Worm (Caenorhabditis elegans) whole organism, young adult: ENCODE data around the gene Y51H4A.938.
A peak's percentile ranks its signal among the peaks of the same experiment; 100 is the strongest.

Experiments
- B0035.1 ChIP-seq: sonication (generic microtip); optimal IDR thresholded peaks from 2 replicates; lab custom pipeline; 2016; ENCODE audit warnings: missing genetic modification characterization, mild to moderate bottlenecking, missing compliant biosample characterization, missing genotype, missing genetic modification reagents
- C17E4.6 ChIP-seq: fragments of 200-800 bp; sonication (Bioruptor generic); IDR thresholded peaks from 2 replicates; pipeline ENCODE4 v1.3.6; 2022; ENCODE audit warnings: missing genetic modification reagents, missing genetic modification characterization, missing compliant biosample characterization
- D2030.7 ChIP-seq: fragments of 200-800 bp; sonication (Bioruptor generic); IDR thresholded peaks from 2 replicates; pipeline ENCODE4 v1.3.6; 2022; ENCODE audit warnings: missing genetic modification reagents, missing genetic modification characterization, missing compliant biosample characterization
- F22D6.2 ChIP-seq: sonication (generic microtip); optimal IDR thresholded peaks from 2 replicates; lab custom pipeline; 2016; ENCODE audit warnings: mild to moderate bottlenecking, missing genetic modification characterization, missing compliant biosample characterization
- F33H1.4 ChIP-seq: fragments of 200-800 bp; sonication (Bioruptor generic); IDR thresholded peaks from 2 replicates; pipeline ENCODE4 v1.3.6; 2022; ENCODE audit warnings: missing genetic modification reagents, missing genetic modification characterization, missing compliant biosample characterization
- F39B2.1 ChIP-seq: fragments of 200-800 bp; sonication (Bioruptor generic); IDR thresholded peaks from 2 replicates; pipeline ENCODE4 v1.3.6; 2022; ENCODE audit warnings: missing genetic modification reagents, missing genetic modification characterization, missing compliant biosample characterization
- F57C9.4 ChIP-seq: sonication (generic microtip); optimal IDR thresholded peaks from 2 replicates; lab custom pipeline; 2017; ENCODE audit warnings: mild to moderate bottlenecking, missing genetic modification characterization, missing compliant biosample characterization
- T26A5.8 ChIP-seq: sonication (generic microtip); optimal IDR thresholded peaks from 2 replicates; lab custom pipeline; 2016; ENCODE audit warnings: missing genetic modification characterization, missing compliant biosample characterization
- Y53F4B.3 ChIP-seq: fragments of 200-800 bp; sonication (Bioruptor generic); IDR thresholded peaks from 2 replicates; pipeline ENCODE4 v1.3.6; 2022; ENCODE audit warnings: missing genetic modification reagents, missing genetic modification characterization, missing compliant biosample characterization
- Y79H2A.3 ChIP-seq: fragments of 200-800 bp; sonication (Bioruptor generic); conservative IDR thresholded peaks from 2 replicates; pipeline ENCODE4 v1.3.6; 2022; ENCODE audit warnings: missing genetic modification reagents, missing genetic modification characterization, missing compliant biosample characterization
- ZK185.1 ChIP-seq: sonication (generic microtip); optimal IDR thresholded peaks from 2 replicates; lab custom pipeline; 2016; ENCODE audit warnings: mild to moderate bottlenecking, missing genetic modification characterization, missing compliant biosample characterization; ENCODE audit not compliant: poor library complexity, severe bottlenecking
- akir-1 ChIP-seq: fragments of 200-800 bp; sonication (Bioruptor generic); optimal IDR thresholded peaks from 2 replicates; lab custom pipeline; 2018; ENCODE audit warnings: mild to moderate bottlenecking, missing genetic modification characterization, moderate library complexity, missing compliant biosample characterization
- atf-7 ChIP-seq: sonication (generic microtip); optimal IDR thresholded peaks from 2 replicates; lab custom pipeline; 2017; ENCODE audit warnings: mild to moderate bottlenecking, missing genetic modification characterization, missing compliant biosample characterization
- athp-1 ChIP-seq: sonication (generic microtip); optimal IDR thresholded peaks from 2 replicates; lab custom pipeline; 2017; ENCODE audit warnings: mild to moderate bottlenecking, missing genetic modification characterization, missing compliant biosample characterization
- attf-5 ChIP-seq: fragments of 200-800 bp; sonication (Bioruptor generic); optimal IDR thresholded peaks from 2 replicates; lab custom pipeline; 2018; ENCODE audit warnings: mild to moderate bottlenecking, missing genetic modification characterization, missing compliant biosample characterization
- attf-6 ChIP-seq: fragments of 200-800 bp; sonication (Bioruptor generic); IDR thresholded peaks from 2 replicates; pipeline ENCODE4 v1.3.6; 2022; ENCODE audit warnings: missing genetic modification reagents, missing genetic modification characterization, missing compliant biosample characterization
- bed-2 ChIP-seq: fragments of 200-800 bp; sonication (Bioruptor generic); IDR thresholded peaks from 2 replicates; pipeline ENCODE4 v1.3.6; 2022; ENCODE audit warnings: missing genetic modification reagents, missing genetic modification characterization, missing compliant biosample characterization
- cebp-1 ChIP-seq, 2 experiments: fragments of 200-800 bp in 1 of 2; sonication (Bioruptor generic) in 1 of 2; sonication (generic microtip) in 1 of 2; IDR thresholded peaks in 1 of 2; optimal IDR thresholded peaks in 1 of 2; 2 replicates each; pipeline versions ENCODE4 v1.3.6 to Lab custom; 2017 to 2022; ENCODE audit warnings: missing compliant biosample characterization in 2 of 2, missing genetic modification characterization in 2 of 2, mild to moderate bottlenecking in 1 of 2, missing genetic modification reagents in 1 of 2, moderate library complexity in 1 of 2
- ceh-100 ChIP-seq: fragments of 200-800 bp; sonication (Bioruptor generic); IDR thresholded peaks from 2 replicates; pipeline ENCODE4 v1.3.6; 2022; ENCODE audit warnings: missing genetic modification reagents, missing genetic modification characterization, missing compliant biosample characterization
- ceh-79 ChIP-seq: sonication (generic microtip); optimal IDR thresholded peaks from 2 replicates; lab custom pipeline; 2017; ENCODE audit warnings: mild to moderate bottlenecking, missing genetic modification characterization, missing compliant biosample characterization
- chd-7 ChIP-seq: sonication (generic microtip); optimal IDR thresholded peaks from 2 replicates; lab custom pipeline; 2016; ENCODE audit warnings: mild to moderate bottlenecking, missing genetic modification characterization, moderate library complexity, missing compliant biosample characterization
- hlh-26 ChIP-seq: fragments of 200-800 bp; sonication (Bioruptor generic); conservative IDR thresholded peaks from 2 replicates; pipeline ENCODE4 v1.3.6; 2022; ENCODE audit warnings: missing genetic modification reagents, missing genetic modification characterization, missing compliant biosample characterization
- hmg-20 ChIP-seq: fragments of 200-800 bp; sonication (Bioruptor generic); IDR thresholded peaks from 2 replicates; pipeline ENCODE4 v1.3.6; 2022; ENCODE audit warnings: missing genetic modification reagents, missing genetic modification characterization, missing compliant biosample characterization
- hrde-1 ChIP-seq: sonication (generic microtip); optimal IDR thresholded peaks from 2 replicates; lab custom pipeline; 2016; ENCODE audit warnings: missing genetic modification characterization, mild to moderate bottlenecking, missing compliant biosample characterization, moderate library complexity, missing genotype, missing genetic modification reagents, borderline replicate concordance
- lag-1 ChIP-seq: fragments of 200-800 bp; sonication (Bioruptor generic); IDR thresholded peaks from 2 replicates; pipeline ENCODE4 v1.3.6; 2022; ENCODE audit warnings: missing genetic modification reagents, missing genetic modification characterization, missing compliant biosample characterization
- let-607 ChIP-seq, 2 experiments: fragments of 200-800 bp in 1 of 2; sonication (Bioruptor generic) in 1 of 2; sonication (generic microtip) in 1 of 2; optimal IDR thresholded peaks; 2 replicates each; lab custom pipeline; 2016 to 2018; ENCODE audit warnings: mild to moderate bottlenecking in 2 of 2, missing compliant biosample characterization in 2 of 2, missing genetic modification characterization in 2 of 2, moderate library complexity in 2 of 2, missing genotype in 1 of 2
- lin-26 ChIP-seq: fragments of 200-800 bp; sonication (Bioruptor generic); IDR thresholded peaks from 2 replicates; pipeline ENCODE4 v1.3.6; 2022; ENCODE audit warnings: missing genetic modification reagents, missing genetic modification characterization, missing compliant biosample characterization
- lin-35 ChIP-seq, 3 experiments: fragments of 150-350 bp in 2 of 3; sonication (generic microtip) in 1 of 3; optimal IDR thresholded peaks; 2 replicates each; lab custom pipeline; 2014 to 2018; ENCODE audit warnings: missing biosample characterization in 3 of 3, missing genetic modification characterization in 3 of 3, missing genetic modification reagents in 3 of 3
- lin-40 ChIP-seq: sonication (generic microtip); optimal IDR thresholded peaks from 2 replicates; lab custom pipeline; 2016; ENCODE audit warnings: missing genetic modification characterization, mild to moderate bottlenecking, missing compliant biosample characterization, missing genotype, missing genetic modification reagents
- mcd-1 ChIP-seq: fragments of 200-800 bp; sonication (Bioruptor generic); IDR thresholded peaks from 2 replicates; pipeline ENCODE4 v1.3.6; 2022; ENCODE audit warnings: missing genetic modification reagents, missing genetic modification characterization, missing compliant biosample characterization
- mes-4 ChIP-seq: sonication (generic microtip); optimal IDR thresholded peaks from 2 replicates; lab custom pipeline; 2016; ENCODE audit warnings: missing genotype, missing genetic modification characterization, missing compliant biosample characterization
- mxl-1 ChIP-seq: sonication (generic microtip); optimal IDR thresholded peaks from 2 replicates; lab custom pipeline; 2016; ENCODE audit warnings: missing genetic modification characterization, missing compliant biosample characterization
- nhr-120 ChIP-seq: fragments of 200-800 bp; sonication (Bioruptor generic); IDR thresholded peaks from 2 replicates; pipeline ENCODE4 v1.3.6; 2022; ENCODE audit warnings: missing genetic modification characterization, missing compliant biosample characterization
- nhr-179 ChIP-seq: sonication (generic microtip); optimal IDR thresholded peaks from 2 replicates; lab custom pipeline; 2016; ENCODE audit warnings: mild to moderate bottlenecking, missing genetic modification characterization, missing compliant biosample characterization
- rcor-1 ChIP-seq: fragments of 200-800 bp; sonication (Bioruptor generic); IDR thresholded peaks from 2 replicates; pipeline ENCODE4 v1.3.6; 2022; ENCODE audit warnings: missing genetic modification reagents, missing genetic modification characterization, missing compliant biosample characterization
- rec-8 ChIP-seq, 2 experiments: sonication (generic microtip); optimal IDR thresholded peaks; 2 replicates each; lab custom pipeline; 2016; ENCODE audit warnings: mild to moderate bottlenecking in 2 of 2, missing genetic modification characterization in 2 of 2, missing genetic modification reagents in 2 of 2, missing genotype in 2 of 2, missing biosample characterization in 1 of 2, missing compliant biosample characterization in 1 of 2, moderate library complexity in 1 of 2
- repo-1 ChIP-seq: sonication (generic microtip); optimal IDR thresholded peaks from 2 replicates; lab custom pipeline; 2017; ENCODE audit warnings: mild to moderate bottlenecking, missing genetic modification characterization, missing compliant biosample characterization
- sdz-38 ChIP-seq: sonication (generic microtip); optimal IDR thresholded peaks from 2 replicates; lab custom pipeline; 2016; ENCODE audit warnings: missing genotype, missing genetic modification characterization, missing compliant biosample characterization
- snpc-1.1 ChIP-seq: sonication (generic microtip); optimal IDR thresholded peaks from 2 replicates; lab custom pipeline; 2017; ENCODE audit warnings: missing genetic modification characterization, mild to moderate bottlenecking, missing compliant biosample characterization, antibody characterized with exemption, moderate library complexity, missing genotype, missing genetic modification reagents; ENCODE audit not compliant: insufficient read depth
- snpc-1.3 ChIP-seq: sonication (generic microtip); optimal IDR thresholded peaks from 2 replicates; lab custom pipeline; 2017; ENCODE audit warnings: missing genetic modification characterization, mild to moderate bottlenecking, missing compliant biosample characterization, antibody characterized with exemption, moderate library complexity, missing genotype, missing genetic modification reagents; ENCODE audit not compliant: insufficient read depth
- tbp1 ChIP-seq: fragments of 200-800 bp; sonication (Bioruptor generic); optimal IDR thresholded peaks from 2 replicates; lab custom pipeline; 2018; ENCODE audit warnings: mild to moderate bottlenecking, missing genetic modification characterization, missing compliant biosample characterization
- tbx-9 ChIP-seq: sonication (generic microtip); optimal IDR thresholded peaks from 2 replicates; lab custom pipeline; 2016; ENCODE audit warnings: borderline replicate concordance, missing genetic modification characterization, inconsistent platforms, missing compliant biosample characterization
- tlf-1 ChIP-seq: fragments of 200-800 bp; sonication (Bioruptor generic); optimal IDR thresholded peaks from 2 replicates; lab custom pipeline; 2018; ENCODE audit warnings: mild to moderate bottlenecking, missing genetic modification characterization, missing compliant biosample characterization
- unc-130 ChIP-seq: sonication (generic microtip); optimal IDR thresholded peaks from 2 replicates; lab custom pipeline; 2016; ENCODE audit warnings: missing genetic modification reagents, missing genetic modification characterization, missing compliant biosample characterization
- zfh-2 ChIP-seq: fragments of 200-800 bp; sonication (Bioruptor generic); conservative IDR thresholded peaks from 2 replicates; pipeline ENCODE4 v1.3.6; 2022; ENCODE audit warnings: missing genetic modification reagents, missing genetic modification characterization, missing compliant biosample characterization
- zim-3 ChIP-seq: sonication (generic microtip); optimal IDR thresholded peaks from 2 replicates; lab custom pipeline; 2017; ENCODE audit warnings: mild to moderate bottlenecking, missing genetic modification characterization, moderate library complexity, missing compliant biosample characterization
- ztf-3 ChIP-seq: fragments of 200-800 bp; sonication (Bioruptor generic); optimal IDR thresholded peaks from 2 replicates; lab custom pipeline; 2018; ENCODE audit warnings: mild to moderate bottlenecking, missing genetic modification characterization, missing compliant biosample characterization

Y51H4A.938 gene

DNA sequence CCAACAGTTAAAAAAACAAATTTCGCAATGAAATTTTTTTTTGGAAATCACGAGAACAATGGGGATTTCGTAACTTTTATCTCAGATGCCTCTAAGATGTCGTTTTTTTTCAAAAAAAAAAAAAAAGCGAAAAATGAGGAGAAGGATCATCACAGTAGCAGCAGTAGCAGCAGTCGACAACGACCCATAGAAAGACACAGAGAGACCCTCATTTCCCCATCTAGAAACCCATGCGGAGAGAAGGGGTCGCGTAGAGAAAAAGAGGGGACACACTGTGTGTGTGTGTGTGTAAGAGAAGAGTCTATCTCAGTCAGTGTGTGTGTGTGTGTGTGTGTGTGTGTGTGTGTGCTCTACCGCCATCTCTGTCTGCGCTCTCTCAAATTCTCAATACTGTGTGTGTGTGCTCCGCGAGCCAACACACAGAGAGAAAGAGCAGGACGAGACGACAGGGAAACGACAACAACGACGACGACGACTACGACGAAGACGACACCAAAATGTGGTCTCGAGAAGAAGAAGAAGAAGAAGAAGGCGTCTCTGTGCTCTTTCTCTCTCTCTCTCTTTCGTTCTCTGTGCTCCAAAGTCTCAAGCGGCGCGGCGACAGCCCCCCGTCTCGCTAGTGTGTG, 10.5 kb downstream of the Y51H4A.938 start (continued):
- TF ChIP-seq tbp1 (GFP tag; lab: Kevin White, UChicago) (peak; percentile 37), snpc-1.3 (tag; lab: Kevin White, UChicago) (no peak), snpc-1.1 (tag; lab: Kevin White, UChicago) (no peak), nhr-179 (no peak), mxl-1 (tag; lab: Kevin White, UChicago) (no peak), F22D6.2 (tag; lab: Kevin White, UChicago) (no peak), ztf-3 (GFP tag; lab: Kevin White, UChicago) (peak; percentile 78), zfh-2 (GFP tag; lab: Robert Waterston, UW) (peak; percentile 49), hrde-1 (tag; lab: Kevin White, UChicago) (no peak), D2030.7 (GFP tag; lab: Robert Waterston, UW) (no peak), B0035.1 (tag; lab: Kevin White, UChicago) (no peak), tlf-1 (GFP tag; lab: Kevin White, UChicago) (no peak), hmg-20 (GFP tag; lab: Robert Waterston, UW) (no peak), akir-1 (no peak), mcd-1 (GFP tag; lab: Robert Waterston, UW) (no peak; the same call in 1 of the 2 replicates), Y79H2A.3 (GFP tag; lab: Robert Waterston, UW) (no peak), chd-7 (tag; lab: Kevin White, UChicago) (peak; percentile 41), hlh-26 (GFP tag; lab: Robert Waterston, UW) (no peak), tbx-9 (tag; lab: Kevin White, UChicago) (no peak), zim-3 (tag; lab: Kevin White, UChicago) (no peak), bed-2 (no peak), lin-26 (GFP tag; lab: Robert Waterston, UW) (peak; percentile 92), nhr-120 (GFP tag; lab: Robert Waterston, UW) (no peak), sdz-38 (no peak), T26A5.8 (tag; lab: Kevin White, UChicago) (no peak), F33H1.4 (GFP tag; lab: Robert Waterston, UW) (no peak), F39B2.1 (GFP tag; lab: Robert Waterston, UW) (no peak), mes-4 (tag; lab: Kevin White, UChicago) (no peak), attf-5 (GFP tag; lab: Kevin White, UChicago) (peak; percentile 67), C17E4.6 (GFP tag; lab: Robert Waterston, UW) (no peak), repo-1 (tag; lab: Kevin White, UChicago) (peak; percentile 52), atf-7 (tag; lab: Kevin White, UChicago) (no peak), ZK185.1 (tag; lab: Kevin White, UChicago) (peak; percentile 55), ceh-79 (tag; lab: Kevin White, UChicago) (no peak), lin-40 (tag; lab: Kevin White, UChicago) (peak; percentile 72), rcor-1 (no peak), Y53F4B.3 (GFP tag; lab: Robert Waterston, UW) (no peak), attf-6 (GFP tag; lab: Robert Waterston, UW) (no peak), rec-8 (tag; optimal IDR thresholded peaks at IDR 0.05; lab: Kevin White, UChicago) (no peak), F57C9.4 (tag; lab: Kevin White, UChicago) (no peak), lin-35 (GFP tag; optimal IDR thresholded peaks at IDR 0.05; lab: Kevin White, UChicago) (peak in 1 of 3 experiments; percentile 64), cebp-1 (GFP tag; IDR thresholded peaks at IDR 0.05; lab: Robert Waterston, UW) (peak; percentile 94), cebp-1 (tag; optimal IDR thresholded peaks at IDR 0.05; lab: Kevin White, UChicago) (peak; percentile 98), lag-1 (no peak), let-607 (tag; optimal IDR thresholded peaks at IDR 0.05; lab: Kevin White, UChicago) (peak in 1 of 2 experiments; percentile 22), athp-1 (tag; lab: Kevin White, UChicago) (no peak), ceh-100 (GFP tag; lab: Robert Waterston, UW) (no peak), unc-130 (GFP tag; lab: Kevin White, UChicago) (no peak)
